Fruit fly (Drosophila melanogaster) whole organism, prepupa: Measurements from ENCODE around the gene CG14915.

ENCODE experiments used
- Blimp-1 ChIP-seq: fragments of 200-800 bp; sonication (Bioruptor generic); optimal IDR thresholded peaks from 3 replicates; lab custom pipeline; 2017; ENCODE audit warnings: missing biosample characterization, missing genetic modification characterization, mild to moderate bottlenecking, moderate library complexity, missing genetic modification reagents
- CG10631 ChIP-seq: fragments of 200-800 bp; sonication (Bioruptor generic); optimal IDR thresholded peaks from 2 replicates; lab custom pipeline; 2016; ENCODE audit warnings: missing biosample characterization, missing genetic modification characterization
- CG11294 ChIP-seq: fragments of 200-800 bp; sonication (Bioruptor generic); IDR thresholded peaks from 2 replicates; pipeline ENCODE4 v1.3.6; 2022; ENCODE audit warnings: missing biosample characterization, missing genetic modification characterization
- CG11762 ChIP-seq: fragments of 200-800 bp; sonication (Bioruptor generic); optimal IDR thresholded peaks from 3 replicates; lab custom pipeline; 2016; ENCODE audit warnings: missing biosample characterization, missing genetic modification characterization; ENCODE audit not compliant: insufficient read depth
- CG15336 ChIP-seq: fragments of 200-800 bp; sonication (Bioruptor generic); IDR thresholded peaks from 2 replicates; pipeline ENCODE4 v1.3.6; 2022; ENCODE audit warnings: missing biosample characterization, missing genetic modification characterization
- CG1621 ChIP-seq: fragments of 200-800 bp; sonication (Bioruptor generic); optimal IDR thresholded peaks from 3 replicates; lab custom pipeline; 2018; ENCODE audit warnings: missing biosample characterization, mild to moderate bottlenecking, missing genetic modification characterization
- CG16779 ChIP-seq: fragments of 200-800 bp; sonication (Bioruptor generic); optimal IDR thresholded peaks from 3 replicates; lab custom pipeline; 2017; ENCODE audit warnings: missing biosample characterization, mild to moderate bottlenecking, missing genetic modification characterization
- CG31627 ChIP-seq: fragments of 200-800 bp; sonication (Bioruptor generic); optimal IDR thresholded peaks from 3 replicates; lab custom pipeline; 2016; ENCODE audit warnings: missing biosample characterization, missing genetic modification characterization
- CG32006 ChIP-seq: fragments of 200-800 bp; sonication (Bioruptor generic); optimal IDR thresholded peaks from 3 replicates; lab custom pipeline; 2017; ENCODE audit warnings: missing biosample characterization, mild to moderate bottlenecking, missing genetic modification characterization
- CG34406 ChIP-seq: fragments of 200-800 bp; sonication (Bioruptor generic); optimal IDR thresholded peaks from 3 replicates; lab custom pipeline; 2016; ENCODE audit warnings: missing biosample characterization, missing genetic modification characterization
- CG4318 ChIP-seq: fragments of 200-800 bp; sonication (Bioruptor generic); optimal IDR thresholded peaks from 3 replicates; lab custom pipeline; 2017; ENCODE audit warnings: missing biosample characterization, mild to moderate bottlenecking, missing genetic modification characterization
- CG6163 ChIP-seq: fragments of 200-800 bp; sonication (Bioruptor generic); IDR thresholded peaks from 3 replicates; pipeline ENCODE4 v1.3.6; 2022; ENCODE audit warnings: missing biosample characterization, missing genetic modification characterization
- CG6276 ChIP-seq: fragments of 200-800 bp; sonication (Bioruptor generic); optimal IDR thresholded peaks from 2 replicates; lab custom pipeline; 2017; ENCODE audit warnings: missing biosample characterization, mild to moderate bottlenecking, missing genetic modification characterization
- CG6792 ChIP-seq: fragments of 200-800 bp; sonication (Bioruptor generic); optimal IDR thresholded peaks from 3 replicates; lab custom pipeline; 2016; ENCODE audit warnings: missing biosample characterization, missing genetic modification characterization
- CG6808 ChIP-seq: fragments of 200-800 bp; sonication (Bioruptor generic); optimal IDR thresholded peaks from 3 replicates; lab custom pipeline; 2017; ENCODE audit warnings: missing biosample characterization, missing genetic modification characterization, mild to moderate bottlenecking, moderate library complexity, missing genetic modification reagents
- CG6854 ChIP-seq: fragments of 200-800 bp; sonication (Bioruptor generic); optimal IDR thresholded peaks from 2 replicates; lab custom pipeline; 2017; ENCODE audit warnings: missing biosample characterization, mild to moderate bottlenecking, missing genetic modification characterization
- CG7368 ChIP-seq: fragments of 200-800 bp; sonication (Bioruptor generic); optimal IDR thresholded peaks from 3 replicates; lab custom pipeline; 2016; ENCODE audit warnings: missing biosample characterization, missing genetic modification characterization
- CG8119 ChIP-seq: fragments of 200-800 bp; sonication (Bioruptor generic); IDR thresholded peaks from 3 replicates; pipeline ENCODE4 v1.3.6; 2022; ENCODE audit warnings: missing biosample characterization, missing genetic modification characterization
- CG8319 ChIP-seq: fragments of 200-800 bp; sonication (Bioruptor generic); optimal IDR thresholded peaks from 3 replicates; lab custom pipeline; 2016; ENCODE audit warnings: missing biosample characterization, missing genetic modification characterization
- CG9139 ChIP-seq: fragments of 200-800 bp; sonication (Bioruptor generic); optimal IDR thresholded peaks from 3 replicates; lab custom pipeline; 2017; ENCODE audit warnings: missing biosample characterization, mild to moderate bottlenecking, missing genetic modification characterization
- Eip75B ChIP-seq: fragments of 200-800 bp; sonication (Bioruptor generic); optimal IDR thresholded peaks from 3 replicates; lab custom pipeline; 2016; ENCODE audit warnings: missing biosample characterization, missing genetic modification characterization
- Eip78C ChIP-seq: fragments of 200-800 bp; sonication (Bioruptor generic); peaks from one replicate; lab custom pipeline; 2016; ENCODE audit warnings: missing biosample characterization, missing genetic modification characterization
- Eip93F ChIP-seq: fragments of 200-800 bp; sonication (Bioruptor generic); optimal IDR thresholded peaks from 2 replicates; lab custom pipeline; 2016; ENCODE audit warnings: missing biosample characterization, mild to moderate bottlenecking, missing genetic modification characterization
- Ets21C ChIP-seq: fragments of 200-800 bp; sonication (Bioruptor generic); optimal IDR thresholded peaks from 3 replicates; lab custom pipeline; 2016; ENCODE audit warnings: missing biosample characterization, missing genetic modification characterization
- Ets96B ChIP-seq: fragments of 200-800 bp; optimal IDR thresholded peaks from 2 replicates; lab custom pipeline; 2019; ENCODE audit warnings: missing biosample characterization, mild to moderate bottlenecking, missing genetic modification characterization, moderate library complexity
- Gug ChIP-seq: fragments of 200-800 bp; sonication (Bioruptor generic); IDR thresholded peaks from 2 replicates; pipeline ENCODE4 v1.3.6; 2022; ENCODE audit warnings: missing biosample characterization, missing genetic modification characterization
- Hr38 ChIP-seq: sonication (Bioruptor generic); optimal IDR thresholded peaks from 2 replicates; lab custom pipeline; 2016; ENCODE audit warnings: missing biosample characterization, missing genetic modification characterization
- Hr39 ChIP-seq: fragments of 200-800 bp; sonication (Bioruptor generic); optimal IDR thresholded peaks from 2 replicates; lab custom pipeline; 2016; ENCODE audit warnings: missing biosample characterization, missing genetic modification characterization
- Hr4 ChIP-seq: fragments of 200-800 bp; sonication (Bioruptor generic); optimal IDR thresholded peaks from 3 replicates; lab custom pipeline; 2016; ENCODE audit warnings: missing biosample characterization, missing genetic modification characterization
- Lpt ChIP-seq: fragments of 200-800 bp; sonication (Bioruptor generic); optimal IDR thresholded peaks from 3 replicates; lab custom pipeline; 2016; ENCODE audit warnings: missing biosample characterization, missing genetic modification characterization
- Met ChIP-seq: fragments of 200-800 bp; sonication (Bioruptor generic); optimal IDR thresholded peaks from 3 replicates; lab custom pipeline; 2016; ENCODE audit warnings: missing biosample characterization, missing genetic modification characterization
- OdsH ChIP-seq: fragments of 200-800 bp; sonication (Bioruptor generic); optimal IDR thresholded peaks from 3 replicates; lab custom pipeline; 2016; ENCODE audit warnings: missing biosample characterization, missing genetic modification characterization
- Sox102F ChIP-seq: fragments of 200-800 bp; sonication (Bioruptor generic); optimal IDR thresholded peaks from 2 replicates; lab custom pipeline; 2016; ENCODE audit warnings: missing biosample characterization, mild to moderate bottlenecking, missing genetic modification characterization
- Sox14 ChIP-seq: fragments of 200-800 bp; sonication (Bioruptor generic); optimal IDR thresholded peaks from 3 replicates; lab custom pipeline; 2016; ENCODE audit warnings: missing biosample characterization, missing genetic modification characterization
- Sox15 ChIP-seq: fragments of 200-800 bp; sonication (Bioruptor generic); optimal IDR thresholded peaks from 3 replicates; lab custom pipeline; 2016; ENCODE audit warnings: missing biosample characterization, missing genetic modification characterization
- achi ChIP-seq: fragments of 200-800 bp; sonication (Bioruptor generic); optimal IDR thresholded peaks from 3 replicates; lab custom pipeline; 2016; ENCODE audit warnings: missing biosample characterization, missing genetic modification characterization
- acj6 ChIP-seq: fragments of 200-800 bp; sonication (Bioruptor generic); optimal IDR thresholded peaks from 3 replicates; lab custom pipeline; 2016; ENCODE audit warnings: missing biosample characterization, missing genetic modification characterization
- cyc ChIP-seq: fragments of 200-800 bp; sonication (Bioruptor generic); optimal IDR thresholded peaks from 3 replicates; lab custom pipeline; 2016; ENCODE audit warnings: missing biosample characterization, missing genetic modification characterization
- dac ChIP-seq: fragments of 200-800 bp; sonication (Bioruptor generic); optimal IDR thresholded peaks from 2 replicates; lab custom pipeline; 2017; ENCODE audit warnings: missing biosample characterization, mild to moderate bottlenecking, missing genetic modification characterization
- dsx ChIP-seq: fragments of 200-800 bp; optimal IDR thresholded peaks from 3 replicates; lab custom pipeline; 2019; ENCODE audit warnings: missing biosample characterization, mild to moderate bottlenecking, missing genetic modification characterization, moderate library complexity; ENCODE audit not compliant: poor library complexity, severe bottlenecking
- eg ChIP-seq: fragments of 200-800 bp; sonication (Bioruptor generic); IDR thresholded peaks from 3 replicates; pipeline ENCODE4 v1.3.6; 2022; ENCODE audit warnings: missing biosample characterization, missing genetic modification characterization
- esn ChIP-seq: fragments of 200-800 bp; sonication (Bioruptor generic); optimal IDR thresholded peaks from 2 replicates; lab custom pipeline; 2016; ENCODE audit warnings: missing biosample characterization, mild to moderate bottlenecking, missing genetic modification characterization, moderate library complexity
- fd59A ChIP-seq: fragments of 200-800 bp; sonication (Bioruptor generic); optimal IDR thresholded peaks from 2 replicates; lab custom pipeline; 2017; ENCODE audit warnings: missing biosample characterization, mild to moderate bottlenecking, missing genetic modification characterization, missing genetic modification reagents
- fd85E ChIP-seq: fragments of 200-800 bp; sonication (Bioruptor generic); optimal IDR thresholded peaks from 3 replicates; lab custom pipeline; 2016; ENCODE audit warnings: missing biosample characterization, missing genetic modification characterization
- lz ChIP-seq: fragments of 200-800 bp; sonication (Bioruptor generic); optimal IDR thresholded peaks from 3 replicates; lab custom pipeline; 2016; ENCODE audit warnings: missing biosample characterization, missing genetic modification characterization
- net ChIP-seq: fragments of 200-800 bp; sonication (Bioruptor generic); optimal IDR thresholded peaks from 3 replicates; lab custom pipeline; 2016; ENCODE audit warnings: missing biosample characterization, missing genetic modification characterization
- salr ChIP-seq, 2 experiments: fragments of 200-800 bp; sonication (Bioruptor generic); optimal IDR thresholded peaks; 3 replicates each; lab custom pipeline; 2016 to 2018; ENCODE audit warnings: missing biosample characterization in 2 of 2, missing genetic modification characterization in 2 of 2, mild to moderate bottlenecking in 1 of 2
- ss ChIP-seq, 2 experiments: fragments of 200-800 bp; sonication (Bioruptor generic); optimal IDR thresholded peaks; 2 replicates in 1 of 2; 3 replicates in 1 of 2; lab custom pipeline; 2017 to 2018; ENCODE audit warnings: mild to moderate bottlenecking in 2 of 2, missing biosample characterization in 2 of 2, missing genetic modification characterization in 2 of 2, moderate library complexity in 1 of 2
- svp ChIP-seq: fragments of 200-800 bp; sonication (Bioruptor generic); peaks from one replicate; lab custom pipeline; 2016; ENCODE audit warnings: missing biosample characterization, missing genetic modification characterization
- topi ChIP-seq: fragments of 200-800 bp; sonication (Bioruptor generic); optimal IDR thresholded peaks from 3 replicates; lab custom pipeline; 2016; ENCODE audit warnings: missing biosample characterization, missing genetic modification characterization
- vri ChIP-seq: fragments of 200-800 bp; sonication (Bioruptor generic); optimal IDR thresholded peaks from 3 replicates; lab custom pipeline; 2016; ENCODE audit warnings: missing biosample characterization, mild to moderate bottlenecking, missing genetic modification characterization

CG14915 gene

dm6 chr2L:11065106-11065878 is 5.5 kb upstream of the CG14915 start:
- TF ChIP-seq Sox102F (peak; percentile 77), Met (GFP tag; lab: Kevin White, UChicago) (peak; percentile 77), CG6163 (peak; percentile 57; the same call in 1 of the 3 replicates), OdsH (GFP tag; lab: Kevin White, UChicago) (peak; percentile 80), CG34406 (peak; percentile 75), CG11294 (peak; percentile 67), salr (GFP tag; optimal IDR thresholded peaks at IDR 0.05; lab: Kevin White, UChicago) (no peak), ss (GFP tag; optimal IDR thresholded peaks at IDR 0.05; lab: Kevin White, UChicago) (peak in 1 of 2 experiments; percentile 46), svp (GFP tag; lab: Kevin White, UChicago) (peak; percentile 84), CG6854 (no peak), net (peak; percentile 60), Eip78C (GFP tag; lab: Kevin White, UChicago) (peak; percentile 78), fd85E (GFP tag; lab: Kevin White, UChicago) (no peak), CG6808 (GFP tag; lab: Kevin White, UChicago) (peak; percentile 53), acj6 (peak; percentile 67), esn (GFP tag; lab: Kevin White, UChicago) (peak; percentile 85), achi (GFP tag; lab: Kevin White, UChicago) (peak; percentile 60), CG4318 (GFP tag; lab: Kevin White, UChicago) (peak; percentile 50), topi (GFP tag; lab: Kevin White, UChicago) (peak; percentile 78), Blimp-1 (GFP tag; lab: Kevin White, UChicago) (peak; percentile 51), dsx (GFP tag; lab: Kevin White, UChicago) (peak; percentile 19), Sox14 (GFP tag; lab: Kevin White, UChicago) (peak; percentile 47), CG15336 (GFP tag; lab: Robert Waterston, UW) (peak; percentile 77), Hr38 (GFP tag; lab: Kevin White, UChicago) (no peak), Sox15 (GFP tag; lab: Kevin White, UChicago) (peak; percentile 48), Eip75B (GFP tag; lab: Kevin White, UChicago) (peak; percentile 60), Eip93F (GFP tag; lab: Kevin White, UChicago) (peak; percentile 53), Lpt (no peak), CG8319 (GFP tag; lab: Kevin White, UChicago) (peak; percentile 60), CG32006 (GFP tag; lab: Kevin White, UChicago) (peak; percentile 65), CG31627 (peak; percentile 68), eg (peak; percentile 72), CG9139 (GFP tag; lab: Kevin White, UChicago) (no peak), CG10631 (GFP tag; lab: Kevin White, UChicago) (peak; percentile 66), cyc (GFP tag; lab: Kevin White, UChicago) (peak; percentile 58), CG7368 (GFP tag; lab: Kevin White, UChicago) (peak; percentile 60), CG11762 (peak; percentile 47), Hr39 (peak; percentile 73), CG8119 (peak; percentile 75), CG1621 (tag; lab: Kevin White, UChicago) (no peak), Ets21C (GFP tag; lab: Kevin White, UChicago) (peak; percentile 44), CG6276 (GFP tag; lab: Kevin White, UChicago) (peak; percentile 33), CG6792 (GFP tag; lab: Kevin White, UChicago) (peak; percentile 51), CG16779 (peak; percentile 35), Hr4 (GFP tag; lab: Kevin White, UChicago) (peak; percentile 55), vri (GFP tag; lab: Kevin White, UChicago) (peak; percentile 33), dac (GFP tag; lab: Kevin White, UChicago) (no peak), Gug (GFP tag; lab: Robert Waterston, UW) (peak; percentile 63), Ets96B (tag; lab: Kevin White, UChicago) (peak; percentile 55), lz (GFP tag; lab: Kevin White, UChicago) (peak; percentile 77), fd59A (GFP tag; lab: Kevin White, UChicago) (peak; percentile 15)
